Worm (Caenorhabditis elegans) whole organism, young adult: ENCODE results near the gene cpar-1.
"Not testable (repeated sequence)": the region's sequence is repeated elsewhere in the genome, so short reads cannot be mapped to it uniquely, and the experiment has no call there.

Experiments used
- F33H1.4 ChIP-seq: fragments of 200-800 bp; sonication (Bioruptor generic); IDR thresholded peaks from 2 replicates; pipeline ENCODE4 v1.3.6; 2022; ENCODE audit warnings: missing genetic modification reagents, missing genetic modification characterization, missing compliant biosample characterization
- F52B5.7 ChIP-seq: sonication (generic microtip); optimal IDR thresholded peaks from 2 replicates; lab custom pipeline; 2016; ENCODE audit warnings: mild to moderate bottlenecking, missing genetic modification characterization, missing compliant biosample characterization
- F55B11.4 ChIP-seq: sonication (generic microtip); optimal IDR thresholded peaks from 2 replicates; lab custom pipeline; 2016; ENCODE audit warnings: missing compliant biosample characterization, missing genetic modification characterization, borderline replicate concordance; ENCODE audit not compliant: insufficient read depth
- Y95B8A.8 ChIP-seq: fragments of 200-800 bp; sonication (Bioruptor generic); IDR thresholded peaks from 2 replicates; pipeline ENCODE4 v1.3.6; 2022; ENCODE audit warnings: missing genetic modification reagents, missing genetic modification characterization, missing compliant biosample characterization
- aptf-2 ChIP-seq: fragments of 200-800 bp; sonication (Bioruptor generic); conservative IDR thresholded peaks from 2 replicates; pipeline ENCODE4 v1.3.6; 2022; ENCODE audit warnings: missing genetic modification reagents, missing genetic modification characterization, missing compliant biosample characterization
- atf-7 ChIP-seq: sonication (generic microtip); optimal IDR thresholded peaks from 2 replicates; lab custom pipeline; 2017; ENCODE audit warnings: mild to moderate bottlenecking, missing genetic modification characterization, missing compliant biosample characterization
- attf-3 ChIP-seq: fragments of 200-800 bp; sonication (Bioruptor generic); conservative IDR thresholded peaks from 2 replicates; pipeline ENCODE4 v1.3.6; 2022; ENCODE audit warnings: missing genetic modification reagents, missing genetic modification characterization, missing compliant biosample characterization
- attf-5 ChIP-seq: fragments of 200-800 bp; sonication (Bioruptor generic); optimal IDR thresholded peaks from 2 replicates; lab custom pipeline; 2018; ENCODE audit warnings: mild to moderate bottlenecking, missing genetic modification characterization, missing compliant biosample characterization
- bed-1 ChIP-seq: fragments of 200-800 bp; sonication (Bioruptor generic); IDR thresholded peaks from 2 replicates; pipeline ENCODE4 v1.3.6; 2022; ENCODE audit warnings: missing genetic modification reagents, missing genetic modification characterization, missing compliant biosample characterization
- ceh-100 ChIP-seq: fragments of 200-800 bp; sonication (Bioruptor generic); IDR thresholded peaks from 2 replicates; pipeline ENCODE4 v1.3.6; 2022; ENCODE audit warnings: missing genetic modification reagents, missing genetic modification characterization, missing compliant biosample characterization
- ceh-79 ChIP-seq: sonication (generic microtip); optimal IDR thresholded peaks from 2 replicates; lab custom pipeline; 2017; ENCODE audit warnings: mild to moderate bottlenecking, missing genetic modification characterization, missing compliant biosample characterization
- die-1 ChIP-seq: sonication (generic microtip); optimal IDR thresholded peaks from 2 replicates; lab custom pipeline; 2016; ENCODE audit warnings: missing genotype, mild to moderate bottlenecking, missing genetic modification characterization, missing compliant biosample characterization
- lir-1 ChIP-seq: fragments of 200-800 bp; sonication (Bioruptor generic); conservative IDR thresholded peaks from 2 replicates; pipeline ENCODE4 v1.3.6; 2022; ENCODE audit warnings: missing genetic modification reagents, missing genetic modification characterization, missing compliant biosample characterization
- lsy-27 ChIP-seq: sonication (generic microtip); optimal IDR thresholded peaks from 2 replicates; lab custom pipeline; 2017; ENCODE audit warnings: missing genetic modification characterization, mild to moderate bottlenecking, missing compliant biosample characterization, antibody characterized with exemption, missing genotype, borderline replicate concordance; ENCODE audit not compliant: insufficient read depth
- mel-28 ChIP-seq: sonication (generic microtip); optimal IDR thresholded peaks from 2 replicates; lab custom pipeline; 2016; ENCODE audit warnings: borderline replicate concordance, mild to moderate bottlenecking, missing genetic modification characterization, missing compliant biosample characterization
- mes-4 ChIP-seq: sonication (generic microtip); optimal IDR thresholded peaks from 2 replicates; lab custom pipeline; 2016; ENCODE audit warnings: missing genotype, missing genetic modification characterization, missing compliant biosample characterization
- nfyb-1 ChIP-seq: fragments of 200-800 bp; sonication (Bioruptor generic); IDR thresholded peaks from 2 replicates; pipeline ENCODE4 v1.3.6; 2022; ENCODE audit warnings: missing genetic modification reagents, missing genetic modification characterization, missing compliant biosample characterization
- nhr-27 ChIP-seq: fragments of 200-800 bp; sonication (Bioruptor generic); optimal IDR thresholded peaks from 2 replicates; lab custom pipeline; 2018; ENCODE audit warnings: mild to moderate bottlenecking, missing genetic modification characterization, moderate library complexity, missing compliant biosample characterization
- pha-4 ChIP-seq: fragments of 150-350 bp; sonication (generic microtip); optimal IDR thresholded peaks from 2 replicates; lab custom pipeline; 2014; ENCODE audit warnings: missing biosample characterization, missing genetic modification reagents, missing genetic modification characterization
- rec-8 ChIP-seq, 2 experiments: sonication (generic microtip); optimal IDR thresholded peaks; 2 replicates each; lab custom pipeline; 2016; ENCODE audit warnings: mild to moderate bottlenecking in 2 of 2, missing genetic modification characterization in 2 of 2, missing genetic modification reagents in 2 of 2, missing genotype in 2 of 2, missing biosample characterization in 1 of 2, missing compliant biosample characterization in 1 of 2, moderate library complexity in 1 of 2
- rpc-1 ChIP-seq, 2 experiments: fragments of 150-350 bp in 1 of 2; sonication (generic microtip) in 1 of 2; optimal IDR thresholded peaks; 2 replicates each; lab custom pipeline; 2014 to 2018; ENCODE audit warnings: missing biosample characterization in 1 of 2, missing genetic modification characterization in 1 of 2, missing genetic modification reagents in 1 of 2, missing genotype in 1 of 2
- snpc-1.1 ChIP-seq: sonication (generic microtip); optimal IDR thresholded peaks from 2 replicates; lab custom pipeline; 2017; ENCODE audit warnings: missing genetic modification characterization, mild to moderate bottlenecking, missing compliant biosample characterization, antibody characterized with exemption, moderate library complexity, missing genotype, missing genetic modification reagents; ENCODE audit not compliant: insufficient read depth
- snpc-4 ChIP-seq, 5 experiments: fragments of 150-350 bp in 1 of 5; sonication (generic microtip) in 4 of 5; optimal IDR thresholded peaks; 2 replicates each; lab custom pipeline; 2014 to 2018; ENCODE audit warnings: missing genetic modification characterization in 5 of 5, missing biosample characterization in 3 of 5, antibody characterized with exemption in 2 of 5, mild to moderate bottlenecking in 2 of 5, missing compliant biosample characterization in 2 of 5, missing genotype in 2 of 5, moderate library complexity in 2 of 5, missing genetic modification reagents in 1 of 5
- tbp1 ChIP-seq: fragments of 200-800 bp; sonication (Bioruptor generic); optimal IDR thresholded peaks from 2 replicates; lab custom pipeline; 2018; ENCODE audit warnings: mild to moderate bottlenecking, missing genetic modification characterization, missing compliant biosample characterization
- tlf-1 ChIP-seq: fragments of 200-800 bp; sonication (Bioruptor generic); optimal IDR thresholded peaks from 2 replicates; lab custom pipeline; 2018; ENCODE audit warnings: mild to moderate bottlenecking, missing genetic modification characterization, missing compliant biosample characterization
- xnd-1 ChIP-seq: sonication (generic microtip); optimal IDR thresholded peaks from 2 replicates; lab custom pipeline; 2016; ENCODE audit warnings: missing genotype, missing genetic modification reagents, missing genetic modification characterization, missing compliant biosample characterization
- ztf-25 ChIP-seq: fragments of 200-800 bp; sonication (Bioruptor generic); IDR thresholded peaks from 2 replicates; pipeline ENCODE4 v1.3.6; 2022; ENCODE audit warnings: missing genetic modification reagents, missing genetic modification characterization, missing compliant biosample characterization
- ztf-28 ChIP-seq: fragments of 200-800 bp; sonication (Bioruptor generic); IDR thresholded peaks from 2 replicates; pipeline ENCODE4 v1.3.6; 2022; ENCODE audit warnings: missing genetic modification reagents, missing genetic modification characterization, missing compliant biosample characterization

The cpar-1 gene

ce11 chrIII:9445699-9446098 is 11.8 kb downstream of the cpar-1 start:
- TF ChIP-seq tbp1 (peak; percentile 26), snpc-4 (tag; optimal IDR thresholded peaks at IDR 0.05; lab: Kevin White, UChicago) (peak in 2 of 4 experiments; percentile 32 to 70), rpc-1 (tag; optimal IDR thresholded peaks at IDR 0.05; lab: Kevin White, UChicago) (peak; percentile 50)
- not testable (repeated sequence) for TF ChIP-seq snpc-4 (GFP tag; optimal IDR thresholded peaks at IDR 0.05; lab: Kevin White, UChicago); rpc-1 (optimal IDR thresholded peaks at IDR 0.05; lab: Kevin White, UChicago)
- TF ChIP-seq, all 124 proteins: peak for 3; not testable (repeated sequence) for 121

- peak; percentile 33 for TF ChIP-seq tbp1
- TF ChIP-seq snpc-4 (GFP tag; optimal IDR thresholded peaks at IDR 0.05; lab: Kevin White, UChicago): not testable (repeated sequence)
- TF ChIP-seq snpc-4 (tag; optimal IDR thresholded peaks at IDR 0.05; lab: Kevin White, UChicago): peak in 2 of 4 experiments; percentile 82 to 88
- peak; percentile 23 for TF ChIP-seq rpc-1 (optimal IDR thresholded peaks at IDR 0.05; lab: Kevin White, UChicago)
- TF ChIP-seq rpc-1 (tag; optimal IDR thresholded peaks at IDR 0.05; lab: Kevin White, UChicago): peak; percentile 61
These were observed 13.8 kb downstream of the cpar-1 start for ce11 chrIII:9447634-9448033.

ce11 chrIII:9449351-9449750 is 15.5 kb downstream of the cpar-1 start:
- TF ChIP-seq tbp1: peak; percentile 53
- TF ChIP-seq snpc-4 (GFP tag; optimal IDR thresholded peaks at IDR 0.05; lab: Kevin White, UChicago): not testable (repeated sequence)
- peak in 2 of 4 experiments; percentile 81 to 86 for TF ChIP-seq snpc-4 (tag; optimal IDR thresholded peaks at IDR 0.05; lab: Kevin White, UChicago)
- peak; percentile 76 for TF ChIP-seq snpc-1.1 (tag; lab: Kevin White, UChicago)
- peak; percentile 32 for TF ChIP-seq rpc-1 (optimal IDR thresholded peaks at IDR 0.05; lab: Kevin White, UChicago)
- TF ChIP-seq rpc-1 (tag; optimal IDR thresholded peaks at IDR 0.05; lab: Kevin White, UChicago): peak; percentile 64

ce11 chrIII:9449831-9450230 is 16.0 kb downstream of the cpar-1 start, which contains the start of gene F54C8.6:
Gene F54C8.6 (minus strand): TSS chrIII:9449931.
- TF ChIP-seq atf-7 (tag; lab: Kevin White, UChicago): no peak
- no peak for TF ChIP-seq die-1 (tag; lab: Kevin White, UChicago)
- TF ChIP-seq lir-1 (GFP tag; lab: Robert Waterston, UW): no peak
- TF ChIP-seq tlf-1 (GFP tag; lab: Kevin White, UChicago): no peak
- TF ChIP-seq lsy-27 (tag; lab: Kevin White, UChicago): no peak
- TF ChIP-seq ceh-100 (GFP tag; lab: Robert Waterston, UW): no peak

DNA sequence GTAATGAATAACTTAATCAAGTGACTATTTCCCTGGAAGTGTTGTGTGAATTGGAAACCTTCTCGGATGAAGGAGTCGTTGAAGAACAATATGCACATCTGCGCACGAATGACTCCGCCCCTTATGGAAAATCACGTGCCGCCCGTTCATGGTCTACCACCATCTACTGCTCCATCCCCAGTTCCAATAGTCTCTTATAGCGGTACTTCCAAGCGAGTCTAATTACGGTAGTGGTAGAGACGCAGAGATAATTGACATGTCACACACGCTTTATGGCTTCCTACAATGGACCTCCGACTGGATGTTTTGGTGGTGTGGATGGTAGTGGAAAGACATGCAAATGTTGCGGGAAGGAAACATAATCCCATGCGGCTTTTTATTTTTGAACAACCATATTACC is 17.1 kb downstream of the cpar-1 start:
- TF ChIP-seq F33H1.4 (no peak), tbp1 (no peak), mes-4 (tag; lab: Kevin White, UChicago) (no peak), attf-5 (GFP tag; lab: Kevin White, UChicago) (no peak), ceh-79 (no peak), pha-4 (tag; lab: Kevin White, UChicago) (no peak), nfyb-1 (GFP tag; lab: Robert Waterston, UW) (no peak), ztf-25 (GFP tag; lab: Robert Waterston, UW) (no peak), ztf-28 (GFP tag; lab: Robert Waterston, UW) (no peak), aptf-2 (no peak), mel-28 (no peak), rec-8 (tag; optimal IDR thresholded peaks at IDR 0.05; lab: Kevin White, UChicago) (no peak), F52B5.7 (no peak), bed-1 (GFP tag; lab: Robert Waterston, UW) (no peak), attf-3 (GFP tag; lab: Robert Waterston, UW) (no peak), nhr-27 (tag; lab: Kevin White, UChicago) (no peak), F55B11.4 (tag; lab: Kevin White, UChicago) (no peak)

DNA sequence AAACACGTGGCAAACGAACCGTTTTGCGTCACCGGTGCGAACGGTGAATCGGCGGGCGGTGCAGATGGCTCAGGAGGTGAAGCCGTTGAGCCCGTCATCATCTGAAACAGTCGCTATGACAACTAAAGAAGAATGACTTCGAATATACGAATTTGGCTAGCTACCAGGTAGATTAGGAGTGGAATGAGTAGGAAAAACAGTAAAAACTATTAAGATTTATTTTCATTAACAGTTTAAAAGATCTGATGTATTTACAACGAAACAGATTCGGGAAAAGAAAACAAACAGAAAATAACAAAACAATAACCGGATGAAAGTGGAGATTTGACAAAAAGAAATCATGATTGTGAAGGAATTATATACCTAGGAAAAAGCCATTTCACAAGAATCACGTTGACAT is 20.1 kb downstream of the cpar-1 start, which contains the start of gene F54C8.7:
F54C8.7 (minus strand) TSS at position 101 of the 400 bp plus-strand sequence.
- TF ChIP-seq xnd-1 (tag; lab: Kevin White, UChicago) (no peak), Y95B8A.8 (0 out of 2 replicates have a peak, but pooled peaks have one; percentile 11)
